Fruit fly (Drosophila melanogaster): ENCODE measurements around the gene Spag1.

The Spag1 gene

DNA sequence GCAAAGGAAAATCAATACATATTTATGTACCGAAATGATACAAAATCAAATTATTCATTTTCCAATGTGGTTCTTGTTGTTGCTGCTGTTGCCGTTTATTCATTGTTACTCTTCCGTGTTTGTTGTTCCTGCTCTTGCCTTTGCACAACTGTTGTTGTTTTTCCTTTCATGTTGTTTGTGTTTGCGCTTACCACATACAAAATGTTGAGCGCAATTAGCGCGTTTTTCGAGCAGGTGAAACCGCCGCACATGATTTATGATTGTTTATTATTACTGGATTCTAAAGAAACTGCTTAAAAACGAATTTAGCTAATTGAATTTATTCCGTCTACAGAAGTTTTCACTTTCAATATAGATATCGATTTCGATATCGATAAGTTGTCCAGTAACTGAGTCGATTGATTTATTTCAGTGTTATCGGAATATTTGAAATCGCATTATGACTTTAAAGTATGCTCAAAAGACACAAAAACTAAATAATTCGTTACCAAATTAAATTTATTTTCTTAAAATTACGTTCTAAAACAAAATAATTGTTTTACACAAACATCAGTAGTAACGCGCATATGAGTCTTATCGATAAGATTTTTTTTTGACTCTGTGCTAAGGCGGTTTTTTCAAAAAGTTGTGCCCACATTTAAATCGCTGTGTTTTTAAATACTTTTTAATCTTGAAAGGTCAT, 17.0 kb downstream of the Spag1 start, which contains the start of gene Tsp97E (continued):
- peak; percentile 12; the same call in 1 of the 2 replicates for TF ChIP-seq MBD-R2 (GFP tag; IDR thresholded peaks at IDR 0.05)
- no peak for TF ChIP-seq Awh (GFP tag; IDR thresholded peaks at IDR 0.05)
- TF ChIP-seq pan (optimal IDR thresholded peaks at IDR 0.05) = no peak
- no peak for TF ChIP-seq pan (GFP tag; optimal IDR thresholded peaks at IDR 0.05 in 1 of 2, IDR thresholded peaks at IDR 0.05 in 1 of 2)
- no peak for TF ChIP-seq CG11723 (GFP tag; optimal IDR thresholded peaks at IDR 0.05)
- no peak for TF ChIP-seq CG30403 (GFP tag; optimal IDR thresholded peaks at IDR 0.05)
- TF ChIP-seq stwl (tag; optimal IDR thresholded peaks at IDR 0.05) = peak; percentile 70
- peak in 1 of 3 experiments; percentile 2 for TF ChIP-seq lola (GFP tag; optimal IDR thresholded peaks at IDR 0.05)
- no peak for TF ChIP-seq gt (GFP tag; IDR thresholded peaks at IDR 0.05)
- TF ChIP-seq ranshi (GFP tag; IDR thresholded peaks at IDR 0.05) = no peak
- TF ChIP-seq Asciz (GFP tag; optimal IDR thresholded peaks at IDR 0.05) = peak; percentile 8
- TF ChIP-seq HmgZ (tag; optimal IDR thresholded peaks at IDR 0.05) = peak; percentile 38
- TF ChIP-seq ewg (GFP tag; optimal IDR thresholded peaks at IDR 0.05) = no peak
- TF ChIP-seq HLH4C (GFP tag; IDR thresholded peaks at IDR 0.05; ENCODE audit: partially characterized antibody) = peak; percentile 96
- TF ChIP-seq CG8765 (GFP tag; IDR thresholded peaks at IDR 0.05) = no peak
- peak; percentile 79 for TF ChIP-seq Scr (GFP tag; IDR thresholded peaks at IDR 0.05; ENCODE audit: partially characterized antibody)
- TF ChIP-seq zen2 (GFP tag; IDR thresholded peaks at IDR 0.05; ENCODE audit: partially characterized antibody) = peak; percentile 54; the same call in 1 of the 3 replicates
- TF ChIP-seq h (optimal IDR thresholded peaks at IDR 0.05) = no peak
- TF ChIP-seq chinmo (GFP tag; IDR thresholded peaks at IDR 0.05; ENCODE audit: partially characterized antibody) = peak; percentile 78; the same call in 1 of the 4 replicates
- peak; percentile 27 for TF ChIP-seq CG17186 (GFP tag; optimal IDR thresholded peaks at IDR 0.05)
- TF ChIP-seq dati (GFP tag; IDR thresholded peaks at IDR 0.05) = no peak
- peak; percentile 39 for TF ChIP-seq Spps (tag; optimal IDR thresholded peaks at IDR 0.05)
- TF ChIP-seq HLHmδ (GFP tag; optimal IDR thresholded peaks at IDR 0.05) = no peak
- no peak for TF ChIP-seq CG7271 (tag; optimal IDR thresholded peaks at IDR 0.05)
- no peak for TF ChIP-seq tap (tag; optimal IDR thresholded peaks at IDR 0.05)
- TF ChIP-seq CG14860 (GFP tag; IDR thresholded peaks at IDR 0.05; ENCODE audit: partially characterized antibody) = peak; percentile 85
- TF ChIP-seq CG2889 (GFP tag; IDR thresholded peaks at IDR 0.05) = no peak
- TF ChIP-seq Atf6 (GFP tag; IDR thresholded peaks at IDR 0.05) = peak; percentile 20; the same call in 1 of the 2 replicates
- TF ChIP-seq CG11696 (GFP tag; IDR thresholded peaks at IDR 0.05) = no peak
- peak; percentile 12 for TF ChIP-seq Max (GFP tag; optimal IDR thresholded peaks at IDR 0.05)
- no peak for TF ChIP-seq ash1 (GFP tag; optimal IDR thresholded peaks at IDR 0.05)
- TF ChIP-seq pho (GFP tag; optimal IDR thresholded peaks at IDR 0.05) = no peak
- TF ChIP-seq pita (GFP tag; optimal IDR thresholded peaks at IDR 0.05) = no peak
- no peak for TF ChIP-seq CG32532 (GFP tag; IDR thresholded peaks at IDR 0.05)
- no peak for TF ChIP-seq CrebB (tag; optimal IDR thresholded peaks at IDR 0.05)
- no peak for TF ChIP-seq Oaz (GFP tag; IDR thresholded peaks at IDR 0.05)
- peak; percentile 50 for TF ChIP-seq Vsx1 (GFP tag; optimal IDR thresholded peaks at IDR 0.05)
- TF ChIP-seq Hr51 (GFP tag; optimal IDR thresholded peaks at IDR 0.05) = no peak
- TF ChIP-seq CG10267 (tag; optimal IDR thresholded peaks at IDR 0.05) = peak; percentile 50
- TF ChIP-seq CG16815 (GFP tag; optimal IDR thresholded peaks at IDR 0.05) = no peak
- peak; percentile 32 for TF ChIP-seq CG11504 (tag; optimal IDR thresholded peaks at IDR 0.05)
- TF ChIP-seq phol (tag; optimal IDR thresholded peaks at IDR 0.05) = peak; percentile 15
- TF ChIP-seq ssp (GFP tag; IDR thresholded peaks at IDR 0.05) = no peak
- TF ChIP-seq inv (GFP tag; IDR thresholded peaks at IDR 0.05; ENCODE audit: partially characterized antibody) = peak; percentile 63
- 0 out of 2 replicates have a peak, but pooled peaks have one; percentile 21 for TF ChIP-seq CG31441 (GFP tag; IDR thresholded peaks at IDR 0.05)
- peak; percentile 13 for TF ChIP-seq CG8924 (tag; optimal IDR thresholded peaks at IDR 0.05)
- peak; percentile 80 for TF ChIP-seq Sry-δ (GFP tag; optimal IDR thresholded peaks at IDR 0.05)
- TF ChIP-seq Dp (GFP tag; optimal IDR thresholded peaks at IDR 0.05) = peak; percentile 95
- no peak for TF ChIP-seq Atf-2 (GFP tag; optimal IDR thresholded peaks at IDR 0.05)
